Worm (Caenorhabditis elegans): ENCODE results near the gene K11D9.3.
"Not testable (repeated sequence)": the region's sequence is repeated elsewhere in the genome, so short reads cannot be mapped to it uniquely, and the experiment has no call there.

Gene K11D9.3

DNA sequence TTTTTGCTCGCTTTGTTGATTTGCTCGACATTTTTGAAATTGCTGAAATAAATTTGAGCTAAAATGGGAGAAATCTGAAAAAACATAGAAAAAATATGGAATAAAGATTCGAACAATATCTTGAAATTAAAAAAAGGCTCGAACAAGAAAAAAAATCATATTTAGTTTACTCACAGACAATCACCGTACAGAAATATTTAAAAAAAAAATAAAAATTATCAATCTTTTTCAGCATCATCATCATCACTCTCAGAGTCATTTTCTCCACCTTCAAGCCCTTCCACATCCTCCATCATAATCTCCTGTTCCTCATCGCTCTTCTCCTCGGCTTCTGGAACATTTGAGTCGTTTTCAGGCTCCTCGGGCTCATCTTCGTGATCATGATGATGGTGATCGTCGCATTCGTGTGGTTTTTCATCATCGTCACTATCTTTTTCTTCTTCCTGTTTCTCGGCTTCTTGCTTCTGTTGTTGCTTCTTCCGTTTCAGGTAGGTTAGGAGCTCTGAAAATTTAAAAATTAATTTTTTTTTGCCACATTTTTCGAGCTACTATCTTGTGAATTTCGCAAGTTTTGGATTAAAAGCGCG, 46.4 kb downstream of the K11D9.3 start, which contains the start of gene hpl-2:
hpl-2 (minus strand) TSS at position 51 of the 587 bp plus-strand sequence.
- no peak for TF ChIP-seq unc-62 (GFP tag; optimal IDR thresholded peaks at IDR 0.05)
- no peak for TF ChIP-seq snpc-4 (tag; optimal IDR thresholded peaks at IDR 0.05)
- TF ChIP-seq hlh-1 (tag; optimal IDR thresholded peaks at IDR 0.05) = no peak
- no peak for TF ChIP-seq mep-1 (tag; optimal IDR thresholded peaks at IDR 0.05)
- TF ChIP-seq ham-2 (GFP tag; optimal IDR thresholded peaks at IDR 0.05) = no peak
- TF ChIP-seq flh-1 (GFP tag; optimal IDR thresholded peaks at IDR 0.05) = no peak
- no peak for TF ChIP-seq lin-32 (GFP tag; optimal IDR thresholded peaks at IDR 0.05)
- no peak for TF ChIP-seq elt-3 (tag; optimal IDR thresholded peaks at IDR 0.05)
- TF ChIP-seq pha-4 (tag; optimal IDR thresholded peaks at IDR 0.05) = no peak
- no peak for TF ChIP-seq ztf-11 (tag; optimal IDR thresholded peaks at IDR 0.05)
- no peak for TF ChIP-seq nhr-28 (tag; optimal IDR thresholded peaks at IDR 0.05)
- no peak for TF ChIP-seq unc-120 (tag; optimal IDR thresholded peaks at IDR 0.05; ENCODE audit: poor library complexity, severe bottlenecking)
- TF ChIP-seq blmp-1 (tag; optimal IDR thresholded peaks at IDR 0.05) = no peak
- no peak for TF ChIP-seq nhr-12 (tag; optimal IDR thresholded peaks at IDR 0.05)
- TF ChIP-seq mab-5 (tag; optimal IDR thresholded peaks at IDR 0.05) = no peak
- no peak for TF ChIP-seq sptf-1 (tag; optimal IDR thresholded peaks at IDR 0.05)
- TF ChIP-seq sem-2 (GFP tag; optimal IDR thresholded peaks at IDR 0.05) = no peak
- no peak for TF ChIP-seq ces-1 (GFP tag; optimal IDR thresholded peaks at IDR 0.05)
- TF ChIP-seq nhr-76 (tag; optimal IDR thresholded peaks at IDR 0.05) = no peak
- no peak for TF ChIP-seq ceh-43 (GFP tag; optimal IDR thresholded peaks at IDR 0.05)

DNA sequence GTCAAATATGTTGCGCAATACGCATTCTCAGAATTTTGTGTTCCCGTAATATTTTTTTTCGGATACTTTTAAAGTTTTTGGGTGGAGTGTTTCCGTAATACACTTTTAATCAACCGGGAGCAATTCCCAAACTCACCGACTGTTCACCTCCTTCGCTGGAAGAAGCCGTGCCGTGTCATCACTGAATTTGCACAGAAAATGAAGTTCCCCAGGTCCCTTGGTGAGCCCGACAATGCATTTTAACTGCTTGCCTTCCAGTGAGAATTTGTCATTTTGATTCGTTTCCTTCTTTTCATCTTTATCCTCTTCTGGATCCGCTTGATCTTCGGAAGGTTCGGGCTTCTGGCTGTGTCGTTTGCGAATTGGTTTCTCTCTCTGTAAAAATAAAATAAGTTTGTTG, 47.6 kb downstream of the K11D9.3 start:
- TF ChIP-seq mls-2 (tag; optimal IDR thresholded peaks at IDR 0.05) (no peak), tbx-8 (GFP tag; optimal IDR thresholded peaks at IDR 0.05) (no peak), mep-1 (tag; optimal IDR thresholded peaks at IDR 0.05) (no peak), unc-120 (tag; optimal IDR thresholded peaks at IDR 0.05; ENCODE audit: poor library complexity, severe bottlenecking) (no peak), nhr-28 (tag; optimal IDR thresholded peaks at IDR 0.05) (no peak), lin-32 (GFP tag; optimal IDR thresholded peaks at IDR 0.05) (no peak), ztf-11 (tag; optimal IDR thresholded peaks at IDR 0.05) (no peak), flh-1 (GFP tag; optimal IDR thresholded peaks at IDR 0.05) (no peak), lsy-2 (tag; optimal IDR thresholded peaks at IDR 0.05) (no peak), nhr-2 (tag; optimal IDR thresholded peaks at IDR 0.05) (no peak), sem-2 (GFP tag; optimal IDR thresholded peaks at IDR 0.05) (no peak), M03D4.4 (tag; optimal IDR thresholded peaks at IDR 0.05) (no peak), lin-13 (tag; optimal IDR thresholded peaks at IDR 0.05) (no peak), ceh-43 (GFP tag; optimal IDR thresholded peaks at IDR 0.05) (no peak), snpc-4 (tag; optimal IDR thresholded peaks at IDR 0.05) (no peak), elt-1 (tag; optimal IDR thresholded peaks at IDR 0.05; ENCODE audit: borderline replicate concordance, insufficient read depth) (no peak), hlh-1 (tag; optimal IDR thresholded peaks at IDR 0.05) (no peak)

DNA sequence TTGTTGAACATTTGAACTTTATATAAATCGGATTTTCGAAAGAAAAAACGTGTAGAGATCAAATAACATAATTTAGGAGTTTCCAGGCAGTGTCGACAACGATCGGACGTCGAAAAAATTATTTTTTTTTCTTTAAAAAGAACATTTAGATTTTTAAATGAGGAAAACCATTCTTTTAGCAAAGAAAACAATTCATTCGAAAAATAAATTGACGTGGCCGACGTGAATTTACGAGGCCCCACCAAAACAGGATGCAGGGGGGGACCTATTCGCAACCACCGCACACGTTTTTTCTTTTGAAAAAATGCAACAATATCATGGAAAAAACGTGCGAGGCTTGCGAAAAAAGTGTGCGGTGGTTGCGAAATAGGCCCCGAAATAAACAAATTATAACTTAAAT, 52.0 kb downstream of the K11D9.3 start, which contains the start of gene enu-3.6:
enu-3.6 (plus strand) TSS at position 392 of the 400 bp plus-strand sequence.
- not testable (repeated sequence) for TF ChIP-seq hlh-1 (tag; optimal IDR thresholded peaks at IDR 0.05); bed-3 (GFP tag; optimal IDR thresholded peaks at IDR 0.05); ztf-11 (tag; optimal IDR thresholded peaks at IDR 0.05)

- TF ChIP-seq ztf-11 (tag; optimal IDR thresholded peaks at IDR 0.05) (no peak), unc-39 (tag; optimal IDR thresholded peaks at IDR 0.05) (no peak), mep-1 (tag; optimal IDR thresholded peaks at IDR 0.05) (peak; percentile 96), ceh-43 (GFP tag; optimal IDR thresholded peaks at IDR 0.05) (no peak), lsy-2 (tag; optimal IDR thresholded peaks at IDR 0.05) (peak; percentile 55), drap-1 (GFP tag; optimal IDR thresholded peaks at IDR 0.05) (no peak), elt-1 (tag; optimal IDR thresholded peaks at IDR 0.05; ENCODE audit: borderline replicate concordance, insufficient read depth) (no peak), lin-13 (tag; optimal IDR thresholded peaks at IDR 0.05) (peak; percentile 32), elt-3 (tag; optimal IDR thresholded peaks at IDR 0.05) (no peak), sem-2 (GFP tag; optimal IDR thresholded peaks at IDR 0.05) (no peak), unc-120 (tag; optimal IDR thresholded peaks at IDR 0.05; ENCODE audit: poor library complexity, severe bottlenecking) (peak; percentile 64), cnd-1 (tag; optimal IDR thresholded peaks at IDR 0.05) (no peak), nhr-28 (tag; optimal IDR thresholded peaks at IDR 0.05) (no peak), ceh-83 (GFP tag; optimal IDR thresholded peaks at IDR 0.05) (peak; percentile 13), mls-2 (tag; optimal IDR thresholded peaks at IDR 0.05) (no peak), tbx-8 (GFP tag; optimal IDR thresholded peaks at IDR 0.05) (no peak), bed-3 (GFP tag; optimal IDR thresholded peaks at IDR 0.05) (no peak), ceh-39 (tag; optimal IDR thresholded peaks at IDR 0.05) (peak; percentile 80), blmp-1 (tag; optimal IDR thresholded peaks at IDR 0.05) (no peak), ces-1 (GFP tag; optimal IDR thresholded peaks at IDR 0.05) (peak; percentile 23), flh-1 (GFP tag; optimal IDR thresholded peaks at IDR 0.05) (no peak), nhr-2 (tag; optimal IDR thresholded peaks at IDR 0.05) (no peak), nhr-237 (tag; optimal IDR thresholded peaks at IDR 0.05) (peak; percentile 45), mab-5 (tag; optimal IDR thresholded peaks at IDR 0.05) (no peak), unc-62 (GFP tag; optimal IDR thresholded peaks at IDR 0.05) (no peak), M03D4.4 (tag; optimal IDR thresholded peaks at IDR 0.05) (peak; percentile 10), snpc-4 (tag; optimal IDR thresholded peaks at IDR 0.05) (no peak), sptf-1 (tag; optimal IDR thresholded peaks at IDR 0.05) (peak; percentile 56), nhr-12 (tag; optimal IDR thresholded peaks at IDR 0.05) (no peak), pha-4 (tag; optimal IDR thresholded peaks at IDR 0.05) (peak; percentile 64), ham-2 (GFP tag; optimal IDR thresholded peaks at IDR 0.05) (no peak), nhr-76 (tag; optimal IDR thresholded peaks at IDR 0.05) (no peak), zip-8 (tag; optimal IDR thresholded peaks at IDR 0.05) (no peak), lin-32 (GFP tag; optimal IDR thresholded peaks at IDR 0.05) (no peak)
Observed at ce11 chrIII:10747620-10748479, 54.2 kb downstream of the K11D9.3 start, which contains the start of the genes ran-1 and dkc-1. Gene ran-1 (minus strand): TSS chrIII:10747728. Gene dkc-1 (plus strand): TSS chrIII:10748429.

All from whole organism, mixed stage, embryonic.